Fruit fly (Drosophila melanogaster) whole organism, adult: ENCODE results near the gene Jon74E.
A peak's percentile ranks its signal among the peaks of the same experiment; 100 is the strongest.

ENCODE experiments used
- CG11617 ChIP-seq: fragments of 200-800 bp; sonication (Bioruptor generic); optimal IDR thresholded peaks from 2 replicates; lab custom pipeline; 2017; ENCODE audit warnings: mild to moderate bottlenecking, missing biosample characterization, missing genetic modification reagents, missing genetic modification characterization
- CG12768 ChIP-seq: fragments of 200-800 bp; sonication (Bioruptor generic); optimal IDR thresholded peaks from 2 replicates; lab custom pipeline; 2017; ENCODE audit warnings: missing biosample characterization, missing genetic modification characterization, mild to moderate bottlenecking, moderate library complexity, missing genetic modification reagents
- CG14711 ChIP-seq: fragments of 200-800 bp; sonication (Bioruptor generic); optimal IDR thresholded peaks from 2 replicates; lab custom pipeline; 2018; ENCODE audit warnings: missing biosample characterization, mild to moderate bottlenecking, missing genetic modification characterization, moderate library complexity
- CG1620 ChIP-seq: fragments of 200-800 bp; sonication (Bioruptor generic); optimal IDR thresholded peaks from 2 replicates; lab custom pipeline; 2016; ENCODE audit warnings: missing biosample characterization, missing genetic modification characterization
- CG33017 ChIP-seq: fragments of 200-800 bp; sonication (Bioruptor generic); optimal IDR thresholded peaks from 2 replicates; lab custom pipeline; 2018; ENCODE audit warnings: missing biosample characterization, mild to moderate bottlenecking, missing genetic modification characterization, moderate library complexity
- CG5204 ChIP-seq: fragments of 200-800 bp; sonication (Bioruptor generic); optimal IDR thresholded peaks from 2 replicates; lab custom pipeline; 2016; ENCODE audit warnings: missing biosample characterization, missing genetic modification characterization
- CG7045 ChIP-seq: fragments of 200-800 bp; sonication (Bioruptor generic); optimal IDR thresholded peaks from 2 replicates; lab custom pipeline; 2017; ENCODE audit warnings: missing biosample characterization, mild to moderate bottlenecking, missing genetic modification characterization
- CG7101 ChIP-seq: fragments of 200-800 bp; sonication (Bioruptor generic); optimal IDR thresholded peaks from 2 replicates; lab custom pipeline; 2018; ENCODE audit warnings: missing biosample characterization, mild to moderate bottlenecking, missing genetic modification characterization, moderate library complexity
- Clk ChIP-seq: fragments of 200-800 bp; sonication (Bioruptor generic); optimal IDR thresholded peaks from 2 replicates; lab custom pipeline; 2017; ENCODE audit warnings: missing biosample characterization, missing genetic modification characterization
- Crg-1 ChIP-seq: fragments of 200-800 bp; sonication (Bioruptor generic); optimal IDR thresholded peaks from 2 replicates; lab custom pipeline; 2016; ENCODE audit warnings: missing biosample characterization, missing genetic modification characterization
- Hr96 ChIP-seq: fragments of 200-800 bp; sonication (Bioruptor generic); optimal IDR thresholded peaks from 2 replicates; lab custom pipeline; 2016; ENCODE audit warnings: missing biosample characterization, missing genetic modification characterization
- Mnt ChIP-seq: fragments of 200-800 bp; sonication (Bioruptor generic); optimal IDR thresholded peaks from 2 replicates; lab custom pipeline; 2016; ENCODE audit warnings: missing biosample characterization, mild to moderate bottlenecking, missing genetic modification characterization
- bab1 ChIP-seq: fragments of 200-800 bp; sonication (Bioruptor generic); optimal IDR thresholded peaks from 3 replicates; lab custom pipeline; 2019; ENCODE audit warnings: missing biosample characterization, mild to moderate bottlenecking, missing genetic modification characterization, moderate library complexity
- cic ChIP-seq: fragments of 200-800 bp; sonication (Bioruptor generic); optimal IDR thresholded peaks from 2 replicates; lab custom pipeline; 2017; ENCODE audit warnings: missing biosample characterization, mild to moderate bottlenecking, missing genetic modification characterization, moderate library complexity
- cnc ChIP-seq, 2 experiments: fragments of >200 bp; optimal IDR thresholded peaks; 2 replicates each; lab custom pipeline; 2017
- kay ChIP-seq: fragments of 200-800 bp; sonication (Bioruptor generic); peaks from one replicate; lab custom pipeline; 2016; ENCODE audit warnings: missing biosample characterization, missing genetic modification characterization, borderline replicate concordance
- ovo ChIP-seq: fragments of 200-800 bp; sonication (Bioruptor generic); optimal IDR thresholded peaks from 2 replicates; lab custom pipeline; 2016; ENCODE audit warnings: missing biosample characterization, missing genetic modification characterization
- pad ChIP-seq: fragments of 200-800 bp; sonication (Bioruptor generic); optimal IDR thresholded peaks from 3 replicates; lab custom pipeline; 2017; ENCODE audit warnings: missing biosample characterization, missing genetic modification characterization, mild to moderate bottlenecking, moderate library complexity, missing genetic modification reagents
- tj ChIP-seq: fragments of 200-800 bp; sonication (Bioruptor generic); optimal IDR thresholded peaks from 3 replicates; lab custom pipeline; 2017; ENCODE audit warnings: missing biosample characterization, mild to moderate bottlenecking, missing genetic modification characterization, moderate library complexity
- toe ChIP-seq: fragments of 200-800 bp; sonication (Bioruptor generic); optimal IDR thresholded peaks from 2 replicates; lab custom pipeline; 2016; ENCODE audit warnings: missing biosample characterization, missing genetic modification characterization

Jon74E gene

DNA sequence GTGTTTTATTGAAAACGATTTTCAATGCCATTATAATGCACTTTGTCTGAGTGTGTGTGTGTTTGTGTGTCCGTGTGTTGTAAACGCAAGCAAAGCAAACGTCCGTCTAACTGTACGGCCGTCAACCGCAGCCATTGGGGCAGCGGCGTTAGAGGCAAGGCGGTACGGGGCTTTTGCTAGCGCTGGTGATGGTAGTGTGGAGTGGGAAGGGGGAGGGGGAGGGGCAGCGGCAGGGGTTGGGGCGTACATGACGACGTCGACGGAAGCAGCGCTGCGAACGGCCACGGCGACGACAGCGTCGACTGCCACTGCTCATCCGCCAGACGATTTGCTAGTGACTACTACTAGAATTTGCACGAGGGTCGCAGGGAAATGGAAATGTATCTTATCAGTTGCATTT is 35.8 kb upstream of the Jon74E start:
- TF ChIP-seq pad (GFP tag; lab: Kevin White, UChicago) (peak; percentile 37), tj (GFP tag; lab: Kevin White, UChicago) (peak; percentile 62), CG14711 (tag; lab: Kevin White, UChicago) (no peak), Hr96 (GFP tag; lab: Kevin White, UChicago) (no peak), cic (GFP tag; lab: Kevin White, UChicago) (peak; percentile 92), CG12768 (GFP tag; lab: Kevin White, UChicago) (peak; percentile 81)

DNA sequence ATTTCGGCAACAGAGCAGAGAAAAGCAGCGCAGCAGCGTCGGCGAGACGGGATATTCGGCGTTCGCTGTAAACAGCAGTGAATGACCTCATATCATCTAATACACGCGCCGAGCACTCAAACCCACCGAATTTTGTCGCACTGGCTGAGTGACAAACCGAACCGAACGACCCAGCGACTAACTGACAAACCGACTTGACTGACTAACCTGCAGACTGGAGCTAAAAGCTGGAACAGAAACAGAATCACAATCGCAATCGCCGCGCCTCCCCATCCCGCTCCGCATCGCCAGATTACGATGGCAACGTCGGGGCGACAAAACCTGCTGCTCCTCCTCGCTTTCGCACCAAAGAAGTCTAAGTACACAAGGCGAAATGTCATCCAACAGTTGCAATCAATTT is 30.7 kb upstream of the Jon74E start:
- TF ChIP-seq CG5204 (GFP tag; lab: Kevin White, UChicago) (no peak), Hr96 (GFP tag; lab: Kevin White, UChicago) (no peak), CG7101 (tag; lab: Kevin White, UChicago) (no peak), CG14711 (tag; lab: Kevin White, UChicago) (no peak), Mnt (GFP tag; lab: Kevin White, UChicago) (no peak), CG33017 (tag; lab: Kevin White, UChicago) (no peak), pad (GFP tag; lab: Kevin White, UChicago) (no peak), Clk (no peak)

DNA sequence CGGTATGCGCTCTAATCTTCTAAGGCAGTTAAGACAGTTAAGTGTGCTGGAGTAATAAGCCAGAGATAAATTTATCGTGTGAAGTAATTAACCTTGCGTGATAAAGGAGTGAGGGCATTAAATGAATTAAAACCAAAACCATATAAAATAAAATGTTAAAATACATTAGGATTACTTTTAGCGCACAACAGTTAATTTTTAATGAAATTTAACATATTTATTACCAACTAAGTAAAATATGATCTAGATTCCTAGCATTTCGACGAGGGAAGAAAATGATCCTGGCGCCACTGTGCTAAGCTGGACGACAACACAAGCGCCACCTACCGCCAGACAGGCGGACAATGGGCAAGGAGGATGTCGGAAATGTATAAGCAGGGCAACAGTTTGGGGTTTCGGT is 30.2 kb upstream of the Jon74E start:
- no peak for TF ChIP-seq cic (GFP tag; lab: Kevin White, UChicago)
- TF ChIP-seq cnc (optimal IDR thresholded peaks at IDR 0.05; lab: Kevin White, UChicago), result no peak
- no peak for TF ChIP-seq Hr96 (GFP tag; lab: Kevin White, UChicago)
- TF ChIP-seq CG33017 (tag; lab: Kevin White, UChicago), result no peak
- no peak for TF ChIP-seq pad (GFP tag; lab: Kevin White, UChicago)
- TF ChIP-seq ovo (GFP tag; lab: Kevin White, UChicago), result no peak
- TF ChIP-seq CG7045 (GFP tag; lab: Kevin White, UChicago), result no peak
- no peak for TF ChIP-seq Crg-1

DNA sequence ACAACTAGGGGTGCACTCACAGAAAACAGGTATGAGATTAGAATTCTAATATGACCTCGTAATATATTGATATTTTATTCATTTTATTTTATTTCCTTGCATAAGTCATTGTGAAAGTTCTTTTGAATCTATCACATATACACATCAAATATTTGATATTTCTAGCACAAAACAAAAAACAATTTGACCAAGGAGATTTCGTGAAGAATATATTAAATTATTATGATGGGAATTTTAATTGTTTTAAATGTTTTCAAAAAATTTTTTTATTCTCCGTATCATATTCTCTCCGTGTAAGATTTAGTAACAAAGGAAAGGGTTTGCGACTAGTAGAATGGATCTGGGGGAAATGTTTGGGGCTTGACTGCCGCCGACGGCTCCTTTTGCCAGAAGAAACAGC is 29.5 kb upstream of the Jon74E start:
- peak; percentile 59 for TF ChIP-seq CG33017 (tag; lab: Kevin White, UChicago)
- peak; percentile 24 for TF ChIP-seq CG7045 (GFP tag; lab: Kevin White, UChicago)
- TF ChIP-seq CG7101 (tag; lab: Kevin White, UChicago), result peak; percentile 38
- peak; percentile 53 for TF ChIP-seq CG14711 (tag; lab: Kevin White, UChicago)
- no peak for TF ChIP-seq Hr96 (GFP tag; lab: Kevin White, UChicago)
- TF ChIP-seq kay (GFP tag; lab: Kevin White, UChicago), result peak; percentile 50
- TF ChIP-seq CG11617 (GFP tag; lab: Kevin White, UChicago), result no peak
- peak; percentile 25 for TF ChIP-seq toe (GFP tag; lab: Kevin White, UChicago)

DNA sequence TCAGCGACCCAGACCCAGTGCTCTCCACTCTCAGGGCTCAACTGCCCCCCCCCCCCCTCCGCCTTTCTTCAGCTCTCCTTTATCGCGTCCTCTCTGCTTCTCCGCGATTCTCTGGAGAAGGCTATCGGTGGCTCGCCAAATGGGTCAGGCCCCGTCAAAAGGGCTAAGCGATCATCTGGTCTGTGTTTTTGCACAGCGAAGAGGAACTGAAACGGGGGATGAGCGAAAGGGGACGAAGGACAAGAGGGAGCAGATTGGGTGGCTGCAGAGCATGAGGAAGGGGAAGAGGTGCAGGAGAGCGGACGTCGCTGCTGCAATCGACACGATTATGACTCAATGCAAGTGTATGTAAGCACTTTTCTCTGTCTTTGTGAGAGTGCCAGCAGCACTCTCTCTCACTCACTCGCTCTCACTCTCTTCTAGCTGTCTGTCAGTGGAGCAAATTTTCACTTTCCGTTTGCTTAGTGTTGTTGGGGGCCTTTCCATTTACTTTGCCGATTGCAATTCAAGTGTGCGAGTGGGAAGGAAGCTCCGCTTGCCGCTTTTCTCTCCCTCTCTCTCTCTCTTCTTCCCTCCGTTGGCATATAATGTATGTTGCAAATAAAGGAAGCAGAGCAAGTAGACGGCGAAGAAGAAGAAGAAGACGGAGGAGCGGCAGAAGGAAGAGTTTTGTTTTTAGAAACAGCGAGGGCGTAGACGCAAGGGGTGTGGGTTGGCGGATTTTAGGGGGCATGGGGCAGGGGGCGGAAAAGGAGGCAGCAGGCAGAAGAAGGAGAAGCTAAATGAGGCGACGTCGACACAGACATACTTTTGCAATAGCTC is 28.8 kb upstream of the Jon74E start:
- peak; percentile 36 for TF ChIP-seq CG12768 (GFP tag; lab: Kevin White, UChicago)
- no peak for TF ChIP-seq toe (GFP tag; lab: Kevin White, UChicago)
- peak; percentile 71 for TF ChIP-seq tj (GFP tag; lab: Kevin White, UChicago)
- TF ChIP-seq Clk, result peak; percentile 32
- TF ChIP-seq bab1 (GFP tag; lab: Kevin White, UChicago), result no peak
- TF ChIP-seq cic (GFP tag; lab: Kevin White, UChicago), result peak; percentile 74
- TF ChIP-seq pad (GFP tag; lab: Kevin White, UChicago), result peak; percentile 78
- TF ChIP-seq kay (GFP tag; lab: Kevin White, UChicago), result peak; percentile 76
- no peak for TF ChIP-seq Hr96 (GFP tag; lab: Kevin White, UChicago)
- TF ChIP-seq Mnt (GFP tag; lab: Kevin White, UChicago), result peak; percentile 29
- no peak for TF ChIP-seq CG7045 (GFP tag; lab: Kevin White, UChicago)

DNA sequence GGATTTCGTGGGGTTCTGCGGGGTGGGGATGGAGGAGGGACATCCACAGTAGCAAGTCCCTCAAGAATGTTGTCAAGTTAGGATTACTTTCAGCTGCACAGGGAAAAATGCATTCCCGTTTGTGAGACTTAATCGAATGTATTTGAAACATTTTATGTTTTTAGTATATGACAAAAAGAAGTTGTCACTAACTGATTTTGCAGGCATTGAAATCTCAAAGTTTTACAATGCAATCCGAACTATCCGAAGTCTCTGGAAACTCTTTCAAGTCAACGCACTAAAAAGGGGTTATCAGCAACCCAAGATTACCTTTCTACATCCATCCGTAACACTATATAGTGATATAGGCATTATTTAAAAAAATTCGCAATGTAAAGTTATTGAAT is 28.0 kb upstream of the Jon74E start:
- TF ChIP-seq toe (GFP tag; lab: Kevin White, UChicago), result no peak
- TF ChIP-seq CG11617 (GFP tag; lab: Kevin White, UChicago), result no peak
- no peak for TF ChIP-seq CG5204 (GFP tag; lab: Kevin White, UChicago)
- no peak for TF ChIP-seq Mnt (GFP tag; lab: Kevin White, UChicago)
- TF ChIP-seq pad (GFP tag; lab: Kevin White, UChicago), result no peak

DNA sequence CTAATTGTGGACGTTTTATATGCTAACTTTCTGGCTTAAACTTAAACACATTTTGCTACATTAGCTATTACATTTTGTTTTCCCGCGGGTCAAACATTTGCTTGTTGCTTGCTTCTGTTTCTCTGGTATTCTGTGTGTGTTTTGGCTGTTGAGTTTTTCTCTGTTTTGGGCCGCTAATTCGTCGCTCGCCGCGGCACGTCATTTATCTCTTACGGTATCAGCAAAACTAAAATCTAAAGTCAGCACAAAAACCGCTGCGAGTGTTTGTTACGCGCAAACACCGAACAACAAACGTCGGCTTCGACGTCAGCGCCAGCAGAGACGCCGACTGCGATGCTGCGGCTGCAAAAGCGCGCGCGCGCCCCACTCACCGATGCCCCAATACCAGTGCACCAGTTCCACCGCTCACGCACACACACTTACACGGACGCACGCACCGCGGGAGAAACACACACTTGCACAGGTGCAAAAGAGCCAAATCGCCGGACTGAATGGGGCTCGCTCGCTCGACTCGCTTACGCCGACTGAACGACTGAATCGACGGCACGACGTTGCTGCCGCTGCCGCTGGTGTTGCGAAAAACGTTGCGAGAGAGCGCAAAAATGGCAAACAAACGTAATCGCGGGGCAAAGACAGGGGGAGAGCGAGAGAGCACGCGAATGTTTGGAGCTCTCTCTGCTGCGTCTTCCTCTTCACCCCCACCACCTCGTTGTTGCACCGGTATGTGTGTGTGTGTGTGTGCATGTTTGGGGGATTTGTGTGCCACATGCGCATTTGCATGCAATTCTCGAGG is 27.4 kb upstream of the Jon74E start:
- TF ChIP-seq pad (GFP tag; lab: Kevin White, UChicago) (peak; percentile 69), Mnt (GFP tag; lab: Kevin White, UChicago) (peak; percentile 23), CG7101 (tag; lab: Kevin White, UChicago) (no peak), cnc (optimal IDR thresholded peaks at IDR 0.05; lab: Kevin White, UChicago) (no peak), CG33017 (tag; lab: Kevin White, UChicago) (no peak), cic (GFP tag; lab: Kevin White, UChicago) (peak; percentile 63), CG7045 (GFP tag; lab: Kevin White, UChicago) (peak; percentile 27), CG1620 (no peak), tj (GFP tag; lab: Kevin White, UChicago) (peak; percentile 97), CG5204 (GFP tag; lab: Kevin White, UChicago) (no peak), toe (GFP tag; lab: Kevin White, UChicago) (no peak), Crg-1 (no peak), Clk (no peak), CG12768 (GFP tag; lab: Kevin White, UChicago) (peak; percentile 58), CG11617 (GFP tag; lab: Kevin White, UChicago) (no peak), Hr96 (GFP tag; lab: Kevin White, UChicago) (peak; percentile 11), kay (GFP tag; lab: Kevin White, UChicago) (no peak), CG14711 (tag; lab: Kevin White, UChicago) (no peak), ovo (GFP tag; lab: Kevin White, UChicago) (no peak), bab1 (GFP tag; lab: Kevin White, UChicago) (no peak)
